Worm (Caenorhabditis elegans) whole organism, young adult: ENCODE data around the gene F49E12.7.
A peak's percentile ranks its signal among the peaks of the same experiment; 100 is the strongest.

Source experiments
- F22D6.2 ChIP-seq: sonication (generic microtip); optimal IDR thresholded peaks from 2 replicates; lab custom pipeline; 2016; ENCODE audit warnings: mild to moderate bottlenecking, missing genetic modification characterization, missing compliant biosample characterization
- F23B12.7 ChIP-seq: sonication (generic microtip); optimal IDR thresholded peaks from 2 replicates; lab custom pipeline; 2017; ENCODE audit warnings: missing genetic modification characterization, mild to moderate bottlenecking, missing compliant biosample characterization, antibody characterized with exemption, moderate library complexity; ENCODE audit not compliant: insufficient read depth
- F33H1.4 ChIP-seq: fragments of 200-800 bp; sonication (Bioruptor generic); IDR thresholded peaks from 2 replicates; pipeline ENCODE4 v1.3.6; 2022; ENCODE audit warnings: missing genetic modification reagents, missing genetic modification characterization, missing compliant biosample characterization
- K11D2.4 ChIP-seq: fragments of 200-800 bp; sonication (Bioruptor generic); IDR thresholded peaks from 2 replicates; pipeline ENCODE4 v1.3.6; 2022; ENCODE audit warnings: missing genetic modification reagents, missing genetic modification characterization, missing compliant biosample characterization
- K12H6.12 ChIP-seq: fragments of 200-800 bp; sonication (Bioruptor generic); optimal IDR thresholded peaks from 2 replicates; lab custom pipeline; 2018; ENCODE audit warnings: mild to moderate bottlenecking, missing genetic modification characterization, missing compliant biosample characterization
- T26A5.8 ChIP-seq: sonication (generic microtip); optimal IDR thresholded peaks from 2 replicates; lab custom pipeline; 2016; ENCODE audit warnings: missing genetic modification characterization, missing compliant biosample characterization
- Y53F4B.3 ChIP-seq: fragments of 200-800 bp; sonication (Bioruptor generic); IDR thresholded peaks from 2 replicates; pipeline ENCODE4 v1.3.6; 2022; ENCODE audit warnings: missing genetic modification reagents, missing genetic modification characterization, missing compliant biosample characterization
- Y95B8A.8 ChIP-seq: fragments of 200-800 bp; sonication (Bioruptor generic); IDR thresholded peaks from 2 replicates; pipeline ENCODE4 v1.3.6; 2022; ENCODE audit warnings: missing genetic modification reagents, missing genetic modification characterization, missing compliant biosample characterization
- aptf-2 ChIP-seq: fragments of 200-800 bp; sonication (Bioruptor generic); conservative IDR thresholded peaks from 2 replicates; pipeline ENCODE4 v1.3.6; 2022; ENCODE audit warnings: missing genetic modification reagents, missing genetic modification characterization, missing compliant biosample characterization
- attf-6 ChIP-seq: fragments of 200-800 bp; sonication (Bioruptor generic); IDR thresholded peaks from 2 replicates; pipeline ENCODE4 v1.3.6; 2022; ENCODE audit warnings: missing genetic modification reagents, missing genetic modification characterization, missing compliant biosample characterization
- bed-2 ChIP-seq: fragments of 200-800 bp; sonication (Bioruptor generic); IDR thresholded peaks from 2 replicates; pipeline ENCODE4 v1.3.6; 2022; ENCODE audit warnings: missing genetic modification reagents, missing genetic modification characterization, missing compliant biosample characterization
- ccch-3 ChIP-seq: fragments of 200-800 bp; sonication (Bioruptor generic); optimal IDR thresholded peaks from 2 replicates; lab custom pipeline; 2018; ENCODE audit warnings: mild to moderate bottlenecking, missing genetic modification characterization, missing compliant biosample characterization
- ceh-100 ChIP-seq: fragments of 200-800 bp; sonication (Bioruptor generic); IDR thresholded peaks from 2 replicates; pipeline ENCODE4 v1.3.6; 2022; ENCODE audit warnings: missing genetic modification reagents, missing genetic modification characterization, missing compliant biosample characterization
- ceh-27 ChIP-seq: fragments of 200-800 bp; sonication (Bioruptor generic); optimal IDR thresholded peaks from 2 replicates; lab custom pipeline; 2018; ENCODE audit warnings: mild to moderate bottlenecking, missing genetic modification characterization, moderate library complexity, missing compliant biosample characterization
- ceh-58 ChIP-seq: fragments of 200-800 bp; sonication (Bioruptor generic); IDR thresholded peaks from 2 replicates; pipeline ENCODE4 v1.3.6; 2022; ENCODE audit warnings: missing genetic modification characterization, missing compliant biosample characterization
- dpl-1 ChIP-seq: fragments of 150-350 bp; optimal IDR thresholded peaks from 2 replicates; lab custom pipeline; 2014; ENCODE audit warnings: missing biosample characterization, missing genetic modification reagents, missing genetic modification characterization
- ekl-4 ChIP-seq: fragments of 200-800 bp; sonication (Bioruptor generic); IDR thresholded peaks from 2 replicates; pipeline ENCODE4 v1.3.6; 2022; ENCODE audit warnings: missing genetic modification reagents, missing genetic modification characterization, missing compliant biosample characterization
- him-1 ChIP-seq: sonication (generic microtip); optimal IDR thresholded peaks from 2 replicates; lab custom pipeline; 2016; ENCODE audit warnings: missing genotype, missing genetic modification reagents, missing genetic modification characterization, missing compliant biosample characterization
- hlh-12 ChIP-seq: sonication (generic microtip); optimal IDR thresholded peaks from 2 replicates; lab custom pipeline; 2016; ENCODE audit warnings: missing genetic modification characterization, missing compliant biosample characterization
- hmg-20 ChIP-seq: fragments of 200-800 bp; sonication (Bioruptor generic); IDR thresholded peaks from 2 replicates; pipeline ENCODE4 v1.3.6; 2022; ENCODE audit warnings: missing genetic modification reagents, missing genetic modification characterization, missing compliant biosample characterization
- hrde-1 ChIP-seq: sonication (generic microtip); optimal IDR thresholded peaks from 2 replicates; lab custom pipeline; 2016; ENCODE audit warnings: missing genetic modification characterization, mild to moderate bottlenecking, missing compliant biosample characterization, moderate library complexity, missing genotype, missing genetic modification reagents, borderline replicate concordance
- hsf-1 ChIP-seq: fragments of 200-800 bp; sonication (Bioruptor generic); IDR thresholded peaks from 2 replicates; pipeline ENCODE4 v1.3.6; 2022; ENCODE audit warnings: missing genetic modification reagents, missing genetic modification characterization, missing compliant biosample characterization
- lag-1 ChIP-seq: fragments of 200-800 bp; sonication (Bioruptor generic); IDR thresholded peaks from 2 replicates; pipeline ENCODE4 v1.3.6; 2022; ENCODE audit warnings: missing genetic modification reagents, missing genetic modification characterization, missing compliant biosample characterization
- madf-8 ChIP-seq: fragments of 200-800 bp; sonication (Bioruptor generic); conservative IDR thresholded peaks from 2 replicates; pipeline ENCODE4 v1.3.6; 2022; ENCODE audit warnings: missing genetic modification reagents, missing genetic modification characterization, missing compliant biosample characterization
- mxl-1 ChIP-seq: sonication (generic microtip); optimal IDR thresholded peaks from 2 replicates; lab custom pipeline; 2016; ENCODE audit warnings: missing genetic modification characterization, missing compliant biosample characterization
- nfya-2 ChIP-seq: fragments of 200-800 bp; sonication (Bioruptor generic); IDR thresholded peaks from 2 replicates; pipeline ENCODE4 v1.3.6; 2022; ENCODE audit warnings: missing genetic modification reagents, missing genetic modification characterization, missing compliant biosample characterization
- nfyb-1 ChIP-seq: fragments of 200-800 bp; sonication (Bioruptor generic); IDR thresholded peaks from 2 replicates; pipeline ENCODE4 v1.3.6; 2022; ENCODE audit warnings: missing genetic modification reagents, missing genetic modification characterization, missing compliant biosample characterization
- nhr-179 ChIP-seq: sonication (generic microtip); optimal IDR thresholded peaks from 2 replicates; lab custom pipeline; 2016; ENCODE audit warnings: mild to moderate bottlenecking, missing genetic modification characterization, missing compliant biosample characterization
- nhr-80 ChIP-seq: sonication (generic microtip); optimal IDR thresholded peaks from 2 replicates; lab custom pipeline; 2016; ENCODE audit warnings: missing genetic modification characterization, missing compliant biosample characterization
- nhr-90 ChIP-seq: sonication (generic microtip); optimal IDR thresholded peaks from 2 replicates; lab custom pipeline; 2016; ENCODE audit warnings: missing genotype, mild to moderate bottlenecking, missing genetic modification characterization, missing compliant biosample characterization
- rcor-1 ChIP-seq: fragments of 200-800 bp; sonication (Bioruptor generic); IDR thresholded peaks from 2 replicates; pipeline ENCODE4 v1.3.6; 2022; ENCODE audit warnings: missing genetic modification reagents, missing genetic modification characterization, missing compliant biosample characterization
- rec-8 ChIP-seq, 2 experiments: sonication (generic microtip); optimal IDR thresholded peaks; 2 replicates each; lab custom pipeline; 2016; ENCODE audit warnings: mild to moderate bottlenecking in 2 of 2, missing genetic modification characterization in 2 of 2, missing genetic modification reagents in 2 of 2, missing genotype in 2 of 2, missing biosample characterization in 1 of 2, missing compliant biosample characterization in 1 of 2, moderate library complexity in 1 of 2
- tlf-1 ChIP-seq: fragments of 200-800 bp; sonication (Bioruptor generic); optimal IDR thresholded peaks from 2 replicates; lab custom pipeline; 2018; ENCODE audit warnings: mild to moderate bottlenecking, missing genetic modification characterization, missing compliant biosample characterization
- ztf-3 ChIP-seq: fragments of 200-800 bp; sonication (Bioruptor generic); optimal IDR thresholded peaks from 2 replicates; lab custom pipeline; 2018; ENCODE audit warnings: mild to moderate bottlenecking, missing genetic modification characterization, missing compliant biosample characterization
- ztf-6 ChIP-seq: fragments of 200-800 bp; sonication (Bioruptor generic); IDR thresholded peaks from 2 replicates; pipeline ENCODE4 v1.3.6; 2022; ENCODE audit warnings: missing genetic modification reagents, missing genetic modification characterization, missing compliant biosample characterization

F49E12.7 gene

DNA sequence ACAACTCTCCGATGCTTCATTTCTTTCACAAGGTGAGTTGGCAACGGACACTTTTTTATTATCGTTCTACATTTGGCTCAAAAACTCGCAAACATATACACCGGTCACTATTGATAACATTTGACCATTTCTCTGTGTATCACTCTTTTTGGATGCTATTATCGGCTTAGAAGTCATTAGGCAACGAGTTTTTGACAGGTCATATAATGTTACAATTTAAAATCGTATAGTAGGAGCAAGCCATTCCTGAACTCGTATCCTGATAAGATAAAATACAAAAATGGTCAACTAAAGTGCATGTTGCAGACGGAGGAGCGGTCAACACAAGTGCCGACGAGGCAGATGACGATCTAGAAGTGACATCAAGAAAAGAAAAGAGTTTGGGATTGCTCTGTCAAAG, 17.0 kb upstream of the F49E12.7 start:
- TF ChIP-seq F33H1.4 (GFP tag; lab: Robert Waterston, UW) (no peak), ceh-58 (GFP tag; lab: Robert Waterston, UW) (no peak), nhr-80 (tag; lab: Kevin White, UChicago) (peak; percentile 0), nfyb-1 (no peak)

DNA sequence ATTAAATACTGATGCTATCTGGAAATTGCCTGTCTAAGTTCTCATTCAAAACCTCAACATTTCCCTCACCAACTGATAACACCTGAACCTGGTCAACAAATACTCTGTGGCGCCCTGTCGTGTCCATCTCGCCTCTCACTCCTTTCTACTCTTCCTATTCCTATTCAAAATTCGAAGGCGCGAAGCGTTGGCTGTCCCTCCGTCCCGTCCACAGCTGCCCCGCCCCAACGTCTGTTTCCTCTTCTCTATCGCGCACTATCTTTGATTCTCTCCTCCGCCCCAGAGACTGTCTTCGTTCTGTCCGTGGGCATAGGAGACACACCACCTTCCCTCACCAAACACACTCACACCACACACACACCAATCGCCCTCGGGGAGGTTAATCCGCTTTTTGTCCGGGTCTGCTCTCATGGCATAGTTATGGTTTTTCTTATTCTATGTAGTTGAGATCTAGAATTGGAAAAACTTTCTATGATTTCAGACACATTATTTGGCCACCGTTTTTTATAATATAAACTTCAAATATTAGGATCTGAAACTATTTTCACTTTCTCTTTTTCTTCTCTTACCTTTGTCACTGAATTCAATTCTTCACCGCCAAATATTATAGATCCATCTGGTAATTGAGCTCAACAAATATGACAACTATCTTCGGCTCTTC, 16.2 kb upstream of the F49E12.7 start, which contains the start of gene efl-3:
Gene efl-3, plus strand, starts transcription at position 611 of the 661 bp plus-strand sequence.
- TF ChIP-seq ceh-100 (GFP tag; lab: Robert Waterston, UW) (no peak), nhr-80 (tag; lab: Kevin White, UChicago) (peak; percentile 74), hlh-12 (tag; lab: Kevin White, UChicago) (no peak)

DNA sequence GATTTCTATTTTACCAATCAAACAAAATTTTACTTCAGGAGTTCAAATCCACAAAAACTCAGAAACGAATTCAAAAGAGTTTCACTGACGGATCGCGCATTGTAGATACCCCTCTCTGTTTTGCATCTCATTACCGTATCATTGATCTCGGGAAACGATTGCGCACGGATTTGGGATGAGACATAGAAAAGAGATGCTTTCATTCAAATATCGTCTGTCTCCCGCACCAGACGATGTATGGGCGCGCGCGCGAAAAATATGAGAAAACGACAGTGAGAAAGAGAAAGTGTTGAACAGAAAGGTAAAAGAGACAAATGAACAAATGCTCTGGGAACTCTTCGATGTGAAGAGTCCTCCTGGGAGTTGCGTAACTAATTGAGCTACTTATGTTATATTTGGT, 15.1 kb upstream of the F49E12.7 start:
- TF ChIP-seq Y95B8A.8 (GFP tag; lab: Robert Waterston, UW), result no peak
- no peak for TF ChIP-seq attf-6 (GFP tag; lab: Robert Waterston, UW)
- TF ChIP-seq, all 124 proteins: peak for 0

DNA sequence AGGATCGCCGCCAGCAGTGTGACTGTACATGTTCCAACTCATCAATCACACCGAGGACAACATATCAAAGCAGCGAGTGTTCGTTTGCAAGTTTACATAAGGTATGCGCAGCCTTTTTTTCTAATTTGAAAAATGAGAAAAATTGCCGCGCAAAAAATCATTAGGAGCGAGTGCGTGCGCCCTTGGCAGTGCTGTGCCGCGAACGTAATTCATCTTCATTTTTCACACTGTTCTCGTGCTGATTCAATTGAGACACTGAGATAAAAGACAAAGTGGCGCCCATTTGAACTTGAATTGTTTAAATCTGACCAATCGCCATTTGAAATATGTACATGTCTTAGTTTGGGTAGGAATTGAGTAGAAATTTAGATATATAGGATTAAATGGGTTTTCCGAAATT, 13.6 kb upstream of the F49E12.7 start:
- TF ChIP-seq ztf-6 (GFP tag; lab: Robert Waterston, UW) (no peak), ekl-4 (no peak), K11D2.4 (GFP tag; lab: Robert Waterston, UW) (no peak), nhr-179 (no peak), rec-8 (tag; optimal IDR thresholded peaks at IDR 0.05; lab: Kevin White, UChicago) (no peak), mxl-1 (tag; lab: Kevin White, UChicago) (no peak), tlf-1 (GFP tag; lab: Kevin White, UChicago) (no peak), ztf-3 (GFP tag; lab: Kevin White, UChicago) (no peak), dpl-1 (GFP tag; lab: Kevin White, UChicago) (no peak), bed-2 (GFP tag; lab: Robert Waterston, UW) (no peak)

- no peak for TF ChIP-seq T26A5.8 (tag; lab: Kevin White, UChicago)
- no peak for TF ChIP-seq him-1 (tag; lab: Kevin White, UChicago)
- no peak for TF ChIP-seq ceh-27
- TF ChIP-seq madf-8 (GFP tag; lab: Robert Waterston, UW), result no peak
- TF ChIP-seq, all 124 proteins: peak for 0
These were observed 11.6 kb upstream of the F49E12.7 start, which contains the start of gene sra-13 for ce11 chrII:8407491-8407890. Gene sra-13, plus strand, starts transcription at chrII:8407685.

ce11 chrII:8405303-8405702, 9.4 kb upstream of the F49E12.7 start, which contains the start of gene ubc-24:
Gene ubc-24, plus strand, starts transcription at chrII:8405603.
- TF ChIP-seq Y53F4B.3 (GFP tag; lab: Robert Waterston, UW), result no peak
- no peak for TF ChIP-seq nfya-2 (GFP tag; lab: Robert Waterston, UW)
- no peak for TF ChIP-seq aptf-2 (GFP tag; lab: Robert Waterston, UW)
- TF ChIP-seq rcor-1, result no peak
- TF ChIP-seq Y95B8A.8 (GFP tag; lab: Robert Waterston, UW), result no peak
- no peak for TF ChIP-seq hmg-20 (GFP tag; lab: Robert Waterston, UW)

DNA sequence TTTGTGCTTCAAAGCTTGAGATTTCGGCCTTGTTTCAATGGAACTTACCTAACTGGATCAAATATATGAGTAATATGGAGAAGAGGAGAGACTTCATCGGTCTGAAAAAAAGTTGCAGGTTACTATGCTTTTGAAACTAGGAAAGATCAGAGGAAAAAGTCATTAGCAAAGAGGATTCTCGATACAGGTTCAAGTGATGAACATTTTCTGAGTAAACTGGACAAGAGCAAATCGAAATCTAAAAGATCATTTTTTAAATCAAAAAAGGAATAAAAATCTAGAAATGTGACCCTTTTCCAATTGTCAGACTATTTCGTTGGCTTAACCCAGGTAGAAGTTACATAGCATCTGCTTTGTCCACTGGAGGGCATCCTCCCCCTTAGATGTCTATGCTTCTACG, 8.8 kb upstream of the F49E12.7 start, which contains the start of gene skpo-1:
Gene skpo-1, minus strand, starts transcription at position 101 of the 400 bp plus-strand sequence.
- no peak for TF ChIP-seq F23B12.7 (tag; lab: Kevin White, UChicago)
- TF ChIP-seq dpl-1 (GFP tag; lab: Kevin White, UChicago), result no peak
- no peak for TF ChIP-seq K12H6.12 (tag; lab: Kevin White, UChicago)
- TF ChIP-seq ccch-3 (GFP tag; lab: Kevin White, UChicago), result no peak
- no peak for TF ChIP-seq hrde-1 (tag; lab: Kevin White, UChicago)
- TF ChIP-seq F22D6.2 (tag; lab: Kevin White, UChicago), result no peak
- no peak for TF ChIP-seq ceh-27
- TF ChIP-seq lag-1 (GFP tag; lab: Robert Waterston, UW), result no peak
- no peak for TF ChIP-seq nhr-90 (tag; lab: Kevin White, UChicago)
- TF ChIP-seq hsf-1, result no peak
